Fruit fly (Drosophila melanogaster) whole organism, embryonic: Measurements from ENCODE around the gene dgt6.

Experiments
- Atf-2 ChIP-seq: fragments of 200-800 bp; sonication (Bioruptor generic); optimal IDR thresholded peaks from 2 replicates; lab custom pipeline; 2016; ENCODE audit warnings: missing biosample characterization, missing genetic modification characterization
- CG10431 ChIP-seq: fragments of 200-800 bp; sonication (Bioruptor generic); optimal IDR thresholded peaks from 3 replicates; lab custom pipeline; 2018; ENCODE audit warnings: missing biosample characterization, mild to moderate bottlenecking, missing genetic modification characterization
- CG11398 ChIP-seq: fragments of 200-800 bp; sonication (Bioruptor generic); optimal IDR thresholded peaks from 2 replicates; lab custom pipeline; 2016; ENCODE audit warnings: missing biosample characterization, missing genetic modification characterization
- CG11723 ChIP-seq: fragments of 200-800 bp; sonication (Bioruptor generic); optimal IDR thresholded peaks from 2 replicates; lab custom pipeline; 2017; ENCODE audit warnings: missing biosample characterization, mild to moderate bottlenecking, missing genetic modification characterization
- CG12104 ChIP-seq: fragments of 200-800 bp; sonication (Bioruptor generic); optimal IDR thresholded peaks from 3 replicates; lab custom pipeline; 2016; ENCODE audit warnings: missing biosample characterization, missing genetic modification characterization
- CG12299 ChIP-seq: fragments of 200-800 bp; sonication (Bioruptor generic); optimal IDR thresholded peaks from 2 replicates; lab custom pipeline; 2018; ENCODE audit warnings: missing biosample characterization, mild to moderate bottlenecking, missing genetic modification characterization
- CG12769 ChIP-seq: fragments of 200-800 bp; sonication (Bioruptor generic); optimal IDR thresholded peaks from 2 replicates; lab custom pipeline; 2019; ENCODE audit warnings: missing biosample characterization, mild to moderate bottlenecking, missing genetic modification characterization, moderate library complexity
- CG13287 ChIP-seq: fragments of 200-800 bp; sonication (Bioruptor generic); IDR thresholded peaks from 2 replicates; pipeline ENCODE4 v1.3.6; 2022; ENCODE audit warnings: missing biosample characterization, missing genetic modification characterization; ENCODE audit not compliant: partially characterized antibody
- CG14014 ChIP-seq: fragments of 200-800 bp; sonication (Bioruptor generic); IDR thresholded peaks from 2 replicates; pipeline ENCODE4 v1.3.6; 2022; ENCODE audit warnings: missing biosample characterization, missing genetic modification characterization
- CG15011 ChIP-seq: fragments of 200-800 bp; sonication (Bioruptor generic); optimal IDR thresholded peaks from 3 replicates; lab custom pipeline; 2018; ENCODE audit warnings: missing biosample characterization, mild to moderate bottlenecking, missing genetic modification characterization
- CG1832 ChIP-seq: fragments of 200-800 bp; sonication (Bioruptor generic); optimal IDR thresholded peaks from 2 replicates; lab custom pipeline; 2017; ENCODE audit warnings: missing biosample characterization, mild to moderate bottlenecking, missing genetic modification characterization, inconsistent platforms
- CG18619 ChIP-seq: fragments of 200-800 bp; sonication (Bioruptor generic); optimal IDR thresholded peaks from 3 replicates; lab custom pipeline; 2017; ENCODE audit warnings: missing biosample characterization, mild to moderate bottlenecking, missing genetic modification characterization
- CG2116 ChIP-seq: fragments of 200-800 bp; sonication (Bioruptor generic); optimal IDR thresholded peaks from 3 replicates; lab custom pipeline; 2018; ENCODE audit warnings: missing biosample characterization, mild to moderate bottlenecking, missing genetic modification characterization
- CG30431 ChIP-seq: fragments of 200-800 bp; sonication (Bioruptor generic); optimal IDR thresholded peaks from 2 replicates; lab custom pipeline; 2017; ENCODE audit warnings: missing biosample characterization, missing genetic modification characterization
- CG31365 ChIP-seq: fragments of 200-800 bp; sonication (Bioruptor generic); optimal IDR thresholded peaks from 2 replicates; lab custom pipeline; 2018; ENCODE audit warnings: missing biosample characterization, mild to moderate bottlenecking, missing genetic modification characterization
- CG31441 ChIP-seq: fragments of 200-800 bp; sonication (Bioruptor generic); IDR thresholded peaks from 2 replicates; pipeline ENCODE4 v1.3.6; 2022; ENCODE audit warnings: missing biosample characterization, missing genetic modification characterization
- CG33213 ChIP-seq: fragments of 200-800 bp; sonication (Bioruptor generic); optimal IDR thresholded peaks from 3 replicates; lab custom pipeline; 2016; ENCODE audit warnings: missing biosample characterization, missing genetic modification characterization
- CG34224 ChIP-seq: fragments of 200-800 bp; sonication (Bioruptor generic); IDR thresholded peaks from 3 replicates; pipeline ENCODE4 v1.3.6; 2022; ENCODE audit warnings: missing biosample characterization, missing genetic modification characterization; ENCODE audit not compliant: partially characterized antibody
- CG34422 ChIP-seq: fragments of 200-800 bp; sonication (Bioruptor generic); IDR thresholded peaks from 3 replicates; pipeline ENCODE4 v1.3.6; 2022; ENCODE audit warnings: missing biosample characterization, missing genetic modification characterization
- CG4360 ChIP-seq: fragments of 200-800 bp; sonication (Bioruptor generic); IDR thresholded peaks from 2 replicates; pipeline ENCODE4 v1.3.6; 2022; ENCODE audit warnings: missing biosample characterization, missing genetic modification characterization
- CG5953 ChIP-seq: fragments of 200-800 bp; sonication (Bioruptor generic); IDR thresholded peaks from 2 replicates; pipeline ENCODE4 v1.3.6; 2022; ENCODE audit warnings: missing biosample characterization, missing genetic modification characterization
- CG7987 ChIP-seq: fragments of 200-800 bp; sonication (Bioruptor generic); optimal IDR thresholded peaks from 2 replicates; lab custom pipeline; 2018; ENCODE audit warnings: missing biosample characterization, mild to moderate bottlenecking, missing genetic modification characterization, moderate library complexity
- CHES-1-like ChIP-seq: fragments of 200-800 bp; sonication (Bioruptor generic); optimal IDR thresholded peaks from 2 replicates; lab custom pipeline; 2016; ENCODE audit warnings: missing biosample characterization, missing genetic modification characterization
- CTCF ChIP-seq: fragments of 200-800 bp; sonication (Bioruptor generic); optimal IDR thresholded peaks from 2 replicates; lab custom pipeline; 2017; ENCODE audit warnings: missing biosample characterization, mild to moderate bottlenecking, missing genetic modification characterization, moderate library complexity
- Dad ChIP-seq: fragments of 200-800 bp; sonication (Bioruptor generic); optimal IDR thresholded peaks from 3 replicates; lab custom pipeline; 2016; ENCODE audit warnings: missing biosample characterization, missing genetic modification characterization
- Fer2 ChIP-seq: fragments of 200-800 bp; sonication (Bioruptor generic); optimal IDR thresholded peaks from 2 replicates; lab custom pipeline; 2018; ENCODE audit warnings: missing biosample characterization, mild to moderate bottlenecking, missing genetic modification characterization, moderate library complexity
- Fer3 ChIP-seq: fragments of 200-800 bp; sonication (Bioruptor generic); optimal IDR thresholded peaks from 2 replicates; lab custom pipeline; 2018; ENCODE audit warnings: missing biosample characterization, mild to moderate bottlenecking, missing genetic modification characterization, moderate library complexity
- H15 ChIP-seq: fragments of 200-800 bp; sonication (Bioruptor generic); IDR thresholded peaks from 3 replicates; pipeline ENCODE4 v1.3.6; 2022; ENCODE audit warnings: missing biosample characterization, missing genetic modification characterization
- Hmr ChIP-seq: fragments of 200-800 bp; sonication (Bioruptor generic); optimal IDR thresholded peaks from 3 replicates; lab custom pipeline; 2017; ENCODE audit warnings: mild to moderate bottlenecking, missing biosample characterization, missing genetic modification reagents, missing genetic modification characterization
- Hr39 ChIP-seq: fragments of >200 bp; optimal IDR thresholded peaks from 2 replicates; lab custom pipeline; 2017
- Lhr ChIP-seq: fragments of 200-800 bp; sonication (Bioruptor generic); optimal IDR thresholded peaks from 3 replicates; lab custom pipeline; 2017; ENCODE audit warnings: mild to moderate bottlenecking, missing biosample characterization, missing genetic modification reagents, missing genetic modification characterization
- NK7.1 ChIP-seq: fragments of 200-800 bp; sonication (Bioruptor generic); optimal IDR thresholded peaks from 3 replicates; lab custom pipeline; 2016; ENCODE audit warnings: missing biosample characterization, missing genetic modification characterization
- Oli ChIP-seq: fragments of 200-800 bp; sonication (Bioruptor generic); optimal IDR thresholded peaks from 2 replicates; lab custom pipeline; 2018; ENCODE audit warnings: missing biosample characterization, mild to moderate bottlenecking, missing genetic modification characterization, moderate library complexity
- Rx ChIP-seq: fragments of 200-800 bp; sonication (Bioruptor generic); IDR thresholded peaks from 2 replicates; pipeline ENCODE4 v1.3.6; 2022; ENCODE audit warnings: missing biosample characterization, missing genetic modification characterization
- Sry-β ChIP-seq: fragments of 200-800 bp; sonication (Bioruptor generic); optimal IDR thresholded peaks from 2 replicates; lab custom pipeline; 2018; ENCODE audit warnings: missing biosample characterization, mild to moderate bottlenecking, missing genetic modification characterization, moderate library complexity
- Stat92E ChIP-seq, 3 experiments: fragments of >200 bp in 2 of 3; fragments of 200-800 bp in 1 of 3; sonication (Bioruptor generic) in 1 of 3; optimal IDR thresholded peaks; 2 replicates each; lab custom pipeline; 2017 to 2019; ENCODE audit warnings: missing biosample characterization in 3 of 3, missing genetic modification characterization in 3 of 3, mild to moderate bottlenecking in 1 of 3, moderate library complexity in 1 of 3
- Xrp1 ChIP-seq: fragments of 200-800 bp; sonication (Bioruptor generic); IDR thresholded peaks from 2 replicates; pipeline ENCODE4 v1.3.6; 2022; ENCODE audit warnings: missing biosample characterization, missing genetic modification characterization
- ato ChIP-seq: fragments of 200-800 bp; sonication (Bioruptor generic); IDR thresholded peaks from 2 replicates; pipeline ENCODE4 v1.3.6; 2022; ENCODE audit warnings: missing biosample characterization, missing genetic modification characterization; ENCODE audit not compliant: partially characterized antibody
- cg ChIP-seq: fragments of 200-800 bp; sonication (Bioruptor generic); optimal IDR thresholded peaks from 3 replicates; lab custom pipeline; 2019; ENCODE audit warnings: missing biosample characterization, mild to moderate bottlenecking, missing genetic modification characterization, moderate library complexity
- chm ChIP-seq: fragments of 200-800 bp; sonication (Bioruptor generic); IDR thresholded peaks from 2 replicates; pipeline ENCODE4 v1.3.6; 2022; ENCODE audit warnings: missing biosample characterization, missing genetic modification characterization
- croc ChIP-seq: fragments of 200-800 bp; sonication (Bioruptor generic); conservative IDR thresholded peaks from 3 replicates; pipeline ENCODE4 v1.3.6; 2022; ENCODE audit warnings: missing biosample characterization, missing genetic modification characterization
- disco-r ChIP-seq: fragments of 200-800 bp; sonication (Bioruptor generic); optimal IDR thresholded peaks from 2 replicates; lab custom pipeline; 2016; ENCODE audit warnings: missing biosample characterization, missing genetic modification characterization
- kni ChIP-seq: fragments of 200-800 bp; sonication (Bioruptor generic); optimal IDR thresholded peaks from 3 replicates; lab custom pipeline; 2017; ENCODE audit warnings: mild to moderate bottlenecking, missing biosample characterization, missing genetic modification reagents, missing genetic modification characterization
- lab ChIP-seq: fragments of 200-800 bp; sonication (Bioruptor generic); optimal IDR thresholded peaks from 3 replicates; lab custom pipeline; 2017; ENCODE audit warnings: missing biosample characterization, missing genetic modification characterization, mild to moderate bottlenecking, moderate library complexity, missing genetic modification reagents
- mld ChIP-seq: fragments of 200-800 bp; sonication (Bioruptor generic); IDR thresholded peaks from 3 replicates; pipeline ENCODE4 v1.3.6; 2022; ENCODE audit warnings: missing biosample characterization, missing genetic modification characterization; ENCODE audit not compliant: partially characterized antibody
- pzg ChIP-seq: fragments of 200-800 bp; sonication (Bioruptor generic); optimal IDR thresholded peaks from 3 replicates; lab custom pipeline; 2018; ENCODE audit warnings: missing biosample characterization, mild to moderate bottlenecking, missing genetic modification characterization, moderate library complexity
- seq ChIP-seq: fragments of 200-800 bp; sonication (Bioruptor generic); IDR thresholded peaks from 2 replicates; pipeline ENCODE4 v1.3.6; 2022; ENCODE audit warnings: missing biosample characterization, missing genetic modification characterization
- ssp ChIP-seq: fragments of 200-800 bp; sonication (Bioruptor generic); IDR thresholded peaks from 2 replicates; pipeline ENCODE4 v1.3.6; 2022; ENCODE audit warnings: missing biosample characterization, missing genetic modification characterization
- tap ChIP-seq: fragments of 200-800 bp; optimal IDR thresholded peaks from 3 replicates; lab custom pipeline; 2019; ENCODE audit warnings: missing biosample characterization, mild to moderate bottlenecking, missing genetic modification characterization, moderate library complexity
- tio ChIP-seq: fragments of 200-800 bp; sonication (Bioruptor generic); optimal IDR thresholded peaks from 2 replicates; lab custom pipeline; 2017; ENCODE audit warnings: missing biosample characterization, missing genetic modification characterization, inconsistent platforms
- trem ChIP-seq: fragments of 200-800 bp; optimal IDR thresholded peaks from 3 replicates; lab custom pipeline; 2019; ENCODE audit warnings: missing biosample characterization, mild to moderate bottlenecking, missing genetic modification characterization, moderate library complexity

dgt6 gene

dm6 chr3R:29138961-29139527 lies 8.3 kb upstream of the dgt6 start (continued):
- no peak for TF ChIP-seq Stat92E (GFP tag; optimal IDR thresholded peaks at IDR 0.05; lab: Kevin White, UChicago)
- TF ChIP-seq CG5953 (GFP tag; lab: Robert Waterston, UW): no peak
- TF ChIP-seq lab: peak; percentile 4
- TF ChIP-seq H15: no peak
- TF ChIP-seq CG2116 (GFP tag; lab: Kevin White, UChicago): no peak
- TF ChIP-seq Lhr: no peak
- no peak for TF ChIP-seq disco-r (GFP tag; lab: Kevin White, UChicago)
- TF ChIP-seq CG33213 (GFP tag; lab: Kevin White, UChicago): no peak
- no peak for TF ChIP-seq NK7.1 (GFP tag; lab: Kevin White, UChicago)
- TF ChIP-seq Oli (tag; lab: Kevin White, UChicago): peak; percentile 11
- TF ChIP-seq CG13287 (GFP tag; lab: Robert Waterston, UW): 0 out of 2 replicates have a peak, but pooled peaks have one; percentile 4
- no peak for TF ChIP-seq Rx (GFP tag; lab: Robert Waterston, UW)
- no peak for TF ChIP-seq Dad (GFP tag; lab: Kevin White, UChicago)
- TF ChIP-seq Sry-β (GFP tag; lab: Kevin White, UChicago): no peak
- no peak for TF ChIP-seq Fer2 (tag; lab: Kevin White, UChicago)
- no peak for TF ChIP-seq trem
- TF ChIP-seq CG7987: no peak
- TF ChIP-seq CG31441 (GFP tag; lab: Robert Waterston, UW): no peak
- TF ChIP-seq ssp (GFP tag; lab: Robert Waterston, UW): no peak
- TF ChIP-seq Fer3 (tag; lab: Kevin White, UChicago): no peak
- TF ChIP-seq CG18619 (GFP tag; lab: Kevin White, UChicago): no peak
- no peak for TF ChIP-seq tio
- TF ChIP-seq cg (GFP tag; lab: Kevin White, UChicago): peak; percentile 6
- no peak for TF ChIP-seq Atf-2
- TF ChIP-seq CG12299 (tag; lab: Kevin White, UChicago): no peak
- TF ChIP-seq croc: no peak
- no peak for TF ChIP-seq CTCF (GFP tag; lab: Kevin White, UChicago)
- TF ChIP-seq ato: no peak
- TF ChIP-seq CG34224 (GFP tag; lab: Robert Waterston, UW): no peak
- no peak for TF ChIP-seq CHES-1-like (GFP tag; lab: Kevin White, UChicago)
- no peak for TF ChIP-seq Hr39 (lab: Kevin White, UChicago)
- no peak for TF ChIP-seq CG4360 (GFP tag; lab: Robert Waterston, UW)
- no peak for TF ChIP-seq CG12769 (tag; lab: Kevin White, UChicago)
- no peak for TF ChIP-seq CG34422 (GFP tag; lab: Robert Waterston, UW)
- TF ChIP-seq CG11398 (GFP tag; lab: Kevin White, UChicago): no peak
- TF ChIP-seq mld: no peak
- no peak for TF ChIP-seq CG30431 (GFP tag; lab: Kevin White, UChicago)
- no peak for TF ChIP-seq CG15011 (GFP tag; lab: Kevin White, UChicago)
- no peak for TF ChIP-seq Hmr
- 0 out of 2 replicates have a peak, but pooled peaks have one; percentile 39 for TF ChIP-seq seq (GFP tag; lab: Robert Waterston, UW)
- TF ChIP-seq CG1832 (GFP tag; lab: Kevin White, UChicago): no peak
- TF ChIP-seq CG14014 (GFP tag; lab: Robert Waterston, UW): peak; percentile 45; the same call in 1 of the 2 replicates
- TF ChIP-seq Xrp1 (GFP tag; lab: Robert Waterston, UW): peak; percentile 19; the same call in 1 of the 2 replicates
- TF ChIP-seq pzg: no peak
- TF ChIP-seq kni (GFP tag; lab: Kevin White, UChicago): no peak
- no peak for TF ChIP-seq chm (GFP tag; lab: Robert Waterston, UW)
- TF ChIP-seq CG31365 (tag; lab: Kevin White, UChicago): no peak
- TF ChIP-seq tap (tag; lab: Kevin White, UChicago): no peak
- no peak for TF ChIP-seq CG12104 (GFP tag; lab: Kevin White, UChicago)
- TF ChIP-seq CG11723 (GFP tag; lab: Kevin White, UChicago): no peak
- no peak for TF ChIP-seq CG10431 (GFP tag; lab: Kevin White, UChicago)
